Fruit fly (Drosophila melanogaster) whole organism, pupa: ENCODE data around the gene CG8541.
A peak's percentile ranks its signal among the peaks of the same experiment; 100 is the strongest.

ENCODE experiments used
- CG10348 ChIP-seq: fragments of 200-800 bp; sonication (Bioruptor generic); IDR thresholded peaks from 2 replicates; pipeline ENCODE4 v1.3.6; 2022; ENCODE audit warnings: missing biosample characterization, missing genetic modification characterization
- CG12605 ChIP-seq: fragments of 200-800 bp; sonication (Bioruptor generic); IDR thresholded peaks from 2 replicates; pipeline ENCODE4 v1.3.6; 2022; ENCODE audit warnings: missing biosample characterization, missing genetic modification characterization
- CG13204 ChIP-seq: fragments of 200-800 bp; sonication (Bioruptor generic); optimal IDR thresholded peaks from 2 replicates; lab custom pipeline; 2018; ENCODE audit warnings: missing biosample characterization, mild to moderate bottlenecking, missing genetic modification characterization, moderate library complexity
- CG14655 ChIP-seq: fragments of 200-800 bp; sonication (Bioruptor generic); optimal IDR thresholded peaks from 3 replicates; lab custom pipeline; 2017; ENCODE audit warnings: mild to moderate bottlenecking, missing biosample characterization, missing genetic modification reagents, missing genetic modification characterization
- CG15710 ChIP-seq: fragments of 200-800 bp; sonication (Bioruptor generic); optimal IDR thresholded peaks from 2 replicates; lab custom pipeline; 2018; ENCODE audit warnings: missing biosample characterization, mild to moderate bottlenecking, missing genetic modification characterization, moderate library complexity
- CG17806 ChIP-seq: fragments of 200-800 bp; sonication (Bioruptor generic); optimal IDR thresholded peaks from 2 replicates; lab custom pipeline; 2018; ENCODE audit warnings: missing biosample characterization, mild to moderate bottlenecking, missing genetic modification characterization, moderate library complexity
- CG32121 ChIP-seq: fragments of 200-800 bp; sonication (Bioruptor generic); IDR thresholded peaks from 2 replicates; pipeline ENCODE4 v1.3.6; 2022; ENCODE audit warnings: missing biosample characterization, missing genetic modification characterization
- CG34367 ChIP-seq: fragments of 200-800 bp; sonication (Bioruptor generic); optimal IDR thresholded peaks from 2 replicates; lab custom pipeline; 2018; ENCODE audit warnings: missing biosample characterization, mild to moderate bottlenecking, missing genetic modification characterization
- CG4496 ChIP-seq: fragments of 200-800 bp; sonication (Bioruptor generic); IDR thresholded peaks from 3 replicates; pipeline ENCODE4 v1.3.6; 2022; ENCODE audit warnings: missing biosample characterization, missing genetic modification characterization
- CG8159 ChIP-seq: fragments of 200-800 bp; sonication (Bioruptor generic); optimal IDR thresholded peaks from 3 replicates; lab custom pipeline; 2018; ENCODE audit warnings: missing biosample characterization, mild to moderate bottlenecking, missing genetic modification characterization, moderate library complexity
- CG8301 ChIP-seq: fragments of 200-800 bp; sonication (Bioruptor generic); optimal IDR thresholded peaks from 2 replicates; lab custom pipeline; 2018; ENCODE audit warnings: missing biosample characterization, mild to moderate bottlenecking, missing genetic modification characterization
- CG9948 ChIP-seq: fragments of 200-800 bp; sonication (Bioruptor generic); optimal IDR thresholded peaks from 2 replicates; lab custom pipeline; 2018; ENCODE audit warnings: missing biosample characterization, mild to moderate bottlenecking, missing genetic modification characterization, moderate library complexity
- D1 ChIP-seq: fragments of 200-800 bp; sonication (Bioruptor generic); optimal IDR thresholded peaks from 2 replicates; lab custom pipeline; 2018; ENCODE audit warnings: missing biosample characterization, mild to moderate bottlenecking, missing genetic modification characterization, moderate library complexity
- EcR ChIP-seq: fragments of 200-800 bp; sonication (Bioruptor generic); optimal IDR thresholded peaks from 3 replicates; lab custom pipeline; 2019; ENCODE audit warnings: missing biosample characterization, missing genetic modification characterization, mild to moderate bottlenecking, moderate library complexity, missing genetic modification reagents
- Ets98B ChIP-seq: fragments of 200-800 bp; sonication (Bioruptor generic); IDR thresholded peaks from 2 replicates; pipeline ENCODE4 v1.3.6; 2022; ENCODE audit warnings: missing biosample characterization, missing genetic modification characterization
- Pif1A ChIP-seq: fragments of 200-800 bp; sonication (Bioruptor generic); optimal IDR thresholded peaks from 3 replicates; lab custom pipeline; 2016; ENCODE audit warnings: missing biosample characterization, missing genetic modification characterization
- Pif1B ChIP-seq: fragments of 200-800 bp; sonication (Bioruptor generic); optimal IDR thresholded peaks from 3 replicates; lab custom pipeline; 2016; ENCODE audit warnings: missing biosample characterization, missing genetic modification characterization
- Snoo ChIP-seq: fragments of 200-800 bp; sonication (Bioruptor generic); optimal IDR thresholded peaks from 3 replicates; lab custom pipeline; 2017; ENCODE audit warnings: missing biosample characterization, mild to moderate bottlenecking, missing genetic modification characterization, inconsistent platforms
- fd96Ca ChIP-seq: fragments of 200-800 bp; sonication (Bioruptor generic); IDR thresholded peaks from 3 replicates; pipeline ENCODE4 v1.3.6; 2022; ENCODE audit warnings: missing biosample characterization, missing genetic modification characterization
- gl ChIP-seq: fragments of 200-800 bp; sonication (Bioruptor generic); optimal IDR thresholded peaks from 2 replicates; lab custom pipeline; 2018; ENCODE audit warnings: missing biosample characterization, mild to moderate bottlenecking, missing genetic modification characterization
- rn ChIP-seq: fragments of 200-800 bp; sonication (Bioruptor generic); IDR thresholded peaks from 2 replicates; pipeline ENCODE4 v1.3.6; 2022; ENCODE audit warnings: missing biosample characterization, missing genetic modification characterization

Gene CG8541

DNA sequence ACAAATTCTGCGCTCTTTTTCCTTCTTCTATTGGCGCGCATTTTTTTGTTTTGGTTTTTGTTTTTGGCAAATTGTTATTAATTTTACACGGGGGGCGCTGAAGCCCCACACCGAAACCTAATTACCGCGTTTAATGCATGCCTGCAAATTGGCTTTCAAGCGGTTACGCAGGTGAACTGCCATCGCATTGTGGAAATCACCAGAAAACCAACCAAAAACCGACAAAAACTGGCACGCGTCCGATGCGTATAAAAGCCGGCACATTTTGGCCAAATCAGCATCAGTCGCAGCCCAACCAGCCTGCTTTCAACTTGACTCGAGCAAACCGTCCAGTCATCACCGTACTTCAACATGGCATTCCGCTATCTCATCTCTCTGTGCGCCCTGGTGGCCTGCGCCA, at the start of gene CG8541:
Gene CG8541 (plus strand): TSS at position 301 of the 400 bp plus-strand sequence.
- TF ChIP-seq Pif1B (GFP tag; lab: Kevin White, UChicago) = no peak
- no peak for TF ChIP-seq CG17806 (tag; lab: Kevin White, UChicago)
- no peak for TF ChIP-seq CG13204 (GFP tag; lab: Kevin White, UChicago)
- TF ChIP-seq CG32121 (GFP tag; lab: Robert Waterston, UW) = no peak
- TF ChIP-seq CG14655 (GFP tag; lab: Kevin White, UChicago) = no peak
- TF ChIP-seq CG8301 (tag; lab: Kevin White, UChicago) = no peak
- TF ChIP-seq Snoo (tag; lab: Kevin White, UChicago) = no peak
- no peak for TF ChIP-seq gl
- no peak for TF ChIP-seq CG34367 (tag; lab: Kevin White, UChicago)
- no peak for TF ChIP-seq rn
- TF ChIP-seq CG10348 = no peak

DNA sequence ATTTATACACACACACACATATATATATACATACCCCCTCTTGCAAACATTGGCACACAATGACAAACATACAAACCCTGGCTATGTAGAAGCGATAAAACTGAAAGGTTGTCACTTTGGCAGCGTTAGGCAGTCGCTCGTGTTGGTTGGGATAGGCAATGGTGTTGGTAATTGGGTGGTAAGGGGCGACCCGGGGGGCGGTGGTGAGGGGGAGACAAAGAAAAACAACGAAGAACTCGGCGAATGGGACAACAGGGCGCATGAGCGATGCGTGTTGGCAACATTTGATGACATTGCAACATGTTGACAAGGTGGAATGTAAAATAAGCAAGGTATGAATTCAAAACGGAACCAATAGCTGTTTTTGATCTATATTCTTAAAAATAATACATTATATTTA, 48.8 kb upstream of the CG8541 start:
- TF ChIP-seq CG14655 (GFP tag; lab: Kevin White, UChicago) (no peak), EcR (GFP tag; lab: Kevin White, UChicago) (no peak), CG12605 (GFP tag; lab: Robert Waterston, UW) (no peak), gl (no peak), rn (no peak), CG17806 (tag; lab: Kevin White, UChicago) (no peak), CG8301 (tag; lab: Kevin White, UChicago) (no peak), fd96Ca (GFP tag; lab: Robert Waterston, UW) (no peak), CG9948 (tag; lab: Kevin White, UChicago) (no peak), Pif1B (GFP tag; lab: Kevin White, UChicago) (no peak), CG13204 (GFP tag; lab: Kevin White, UChicago) (no peak), CG4496 (no peak), Snoo (tag; lab: Kevin White, UChicago) (no peak), CG15710 (tag; lab: Kevin White, UChicago) (no peak), D1 (no peak), CG34367 (tag; lab: Kevin White, UChicago) (no peak)

DNA sequence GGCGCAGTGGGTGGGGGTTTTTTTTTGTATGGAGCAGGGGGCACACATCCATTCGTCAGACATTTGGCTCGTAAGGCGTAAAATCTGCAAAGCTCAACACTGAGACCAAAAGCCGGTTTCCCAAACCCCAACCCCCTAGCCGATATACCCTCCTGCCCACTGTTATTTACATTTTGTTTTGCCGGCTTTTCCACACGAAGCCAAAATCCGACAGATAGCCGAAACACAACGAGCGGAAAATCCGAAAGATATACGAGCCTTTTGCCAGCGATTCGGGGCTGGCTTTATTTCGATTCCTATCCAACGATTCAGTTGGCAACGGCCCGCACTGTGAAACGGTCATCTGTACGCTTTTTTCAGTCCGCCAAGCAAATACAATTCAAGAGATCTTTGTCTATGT, 47.8 kb upstream of the CG8541 start, which contains the start of gene CG42458:
Gene CG42458 (plus strand): TSS at position 311 of the 400 bp plus-strand sequence.
- peak; percentile 64; the same call in 1 of the 3 replicates for TF ChIP-seq CG4496
- TF ChIP-seq Ets98B (GFP tag; lab: Robert Waterston, UW) = 0 out of 2 replicates have a peak, but pooled peaks have one; percentile 37
- no peak for TF ChIP-seq CG9948 (tag; lab: Kevin White, UChicago)

DNA sequence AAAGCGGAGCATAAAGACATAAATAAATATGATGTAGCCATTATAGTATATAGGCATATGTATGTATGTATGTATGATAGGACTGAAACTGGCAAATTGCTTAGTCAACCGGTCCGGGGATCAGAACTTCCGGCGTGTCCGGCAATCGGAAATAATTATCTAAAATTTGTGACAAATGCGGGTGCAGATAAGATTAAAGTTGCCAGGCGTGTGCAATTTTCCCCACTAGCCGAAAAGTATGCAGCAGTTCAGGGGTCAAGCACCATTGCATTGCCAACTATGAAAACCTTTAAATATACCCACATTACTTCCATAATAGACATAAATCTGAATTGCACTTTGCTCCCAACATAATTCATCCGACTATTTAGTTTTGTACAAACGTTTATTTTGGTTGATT, 39.1 kb upstream of the CG8541 start:
- TF ChIP-seq Ets98B (GFP tag; lab: Robert Waterston, UW) (no peak), CG32121 (GFP tag; lab: Robert Waterston, UW) (no peak), CG13204 (GFP tag; lab: Kevin White, UChicago) (no peak), CG34367 (tag; lab: Kevin White, UChicago) (no peak), CG12605 (GFP tag; lab: Robert Waterston, UW) (no peak), CG10348 (no peak), Snoo (tag; lab: Kevin White, UChicago) (no peak), CG8301 (tag; lab: Kevin White, UChicago) (no peak), CG14655 (GFP tag; lab: Kevin White, UChicago) (no peak), Pif1B (GFP tag; lab: Kevin White, UChicago) (no peak), CG17806 (tag; lab: Kevin White, UChicago) (no peak), CG4496 (no peak)

DNA sequence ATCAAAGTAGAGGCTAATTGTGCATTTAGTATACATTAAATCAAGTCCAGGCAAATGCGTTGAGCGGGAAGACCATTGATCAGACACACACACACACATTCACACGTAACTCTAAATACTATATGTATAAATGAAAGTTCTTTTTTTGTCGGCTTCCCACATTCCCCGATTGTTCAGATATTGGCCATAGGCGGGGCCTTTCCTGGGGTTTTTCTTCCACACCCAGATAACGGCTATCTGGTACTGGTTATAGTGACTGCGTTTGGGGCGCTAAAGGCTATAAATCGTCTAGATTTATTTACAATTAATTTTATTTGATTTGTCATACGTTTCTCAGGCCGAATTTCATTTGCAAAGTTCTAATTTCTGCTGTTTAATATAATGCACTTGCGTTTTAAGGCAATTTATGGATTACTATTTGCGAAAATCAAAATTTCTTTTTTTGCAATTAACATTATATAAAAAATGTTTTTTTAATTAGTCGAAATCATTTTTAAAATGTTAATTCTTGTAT, 38.5 kb upstream of the CG8541 start:
- TF ChIP-seq CG15710 (tag; lab: Kevin White, UChicago) = no peak
- no peak for TF ChIP-seq CG8159 (tag; lab: Kevin White, UChicago)
- no peak for TF ChIP-seq CG8301 (tag; lab: Kevin White, UChicago)
- no peak for TF ChIP-seq CG4496

DNA sequence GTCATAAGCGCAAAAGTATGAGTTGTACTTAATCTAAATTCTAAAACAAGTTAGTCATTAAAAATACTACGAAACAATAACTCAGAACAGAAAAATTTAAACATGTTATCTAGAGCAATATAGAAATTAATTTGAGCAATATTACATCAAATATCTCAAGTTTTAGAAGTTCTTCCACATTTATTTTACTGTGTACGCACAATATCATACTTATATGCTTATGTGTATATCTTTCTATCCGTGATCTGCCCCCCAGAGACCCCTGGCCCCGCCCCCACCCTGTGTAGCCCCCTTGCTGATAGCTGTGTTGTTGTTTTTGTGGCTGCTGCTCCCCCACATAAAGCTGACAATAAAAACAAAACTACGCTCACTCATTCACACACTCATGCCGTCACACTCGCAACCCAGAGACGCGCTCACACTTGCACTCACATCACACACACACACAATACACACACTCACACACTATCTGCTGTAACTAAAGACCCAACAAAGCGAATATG, 38.0 kb upstream of the CG8541 start:
- TF ChIP-seq CG4496 = peak; percentile 79
- TF ChIP-seq rn = peak; percentile 50; the same call in 1 of the 2 replicates
- peak; percentile 28 for TF ChIP-seq CG13204 (GFP tag; lab: Kevin White, UChicago)
- peak; percentile 9 for TF ChIP-seq CG15710 (tag; lab: Kevin White, UChicago)
- no peak for TF ChIP-seq Pif1B (GFP tag; lab: Kevin White, UChicago)
- peak; percentile 33 for TF ChIP-seq CG17806 (tag; lab: Kevin White, UChicago)
- TF ChIP-seq Snoo (tag; lab: Kevin White, UChicago) = no peak
- peak; percentile 56 for TF ChIP-seq CG9948 (tag; lab: Kevin White, UChicago)
- TF ChIP-seq Ets98B (GFP tag; lab: Robert Waterston, UW) = peak; percentile 65
- TF ChIP-seq CG34367 (tag; lab: Kevin White, UChicago) = peak; percentile 42
- TF ChIP-seq D1 = peak; percentile 27
- peak; percentile 64 for TF ChIP-seq gl
- peak; percentile 74 for TF ChIP-seq CG12605 (GFP tag; lab: Robert Waterston, UW)
- peak; percentile 74; the same call in 1 of the 2 replicates for TF ChIP-seq CG32121 (GFP tag; lab: Robert Waterston, UW)
- peak; percentile 56 for TF ChIP-seq CG14655 (GFP tag; lab: Kevin White, UChicago)
- peak; percentile 76 for TF ChIP-seq EcR (GFP tag; lab: Kevin White, UChicago)
- TF ChIP-seq CG10348 = no peak
- TF ChIP-seq fd96Ca (GFP tag; lab: Robert Waterston, UW) = peak; percentile 66; the same call in 2 of the 3 replicates
- TF ChIP-seq CG8159 (tag; lab: Kevin White, UChicago) = peak; percentile 39
- peak; percentile 34 for TF ChIP-seq CG8301 (tag; lab: Kevin White, UChicago)
- no peak for TF ChIP-seq Pif1A
- TF ChIP-seq, all 21 proteins: peak for 17
